Worm (Caenorhabditis elegans): ENCODE data around the gene fbxb-48.
"Not testable (repeated sequence)": the region's sequence is repeated elsewhere in the genome, so short reads cannot be mapped to it uniquely, and the experiment has no call there.

- not testable (repeated sequence) for TF ChIP-seq grh-1 (GFP tag; IDR thresholded peaks at IDR 0.05); ceh-82 (tag; optimal IDR thresholded peaks at IDR 0.05); ztf-4 (tag; optimal IDR thresholded peaks at IDR 0.05); nhr-237 (tag; optimal IDR thresholded peaks at IDR 0.05); nhr-12 (tag; optimal IDR thresholded peaks at IDR 0.05); lsy-2 (tag; optimal IDR thresholded peaks at IDR 0.05); nhr-71 (tag; optimal IDR thresholded peaks at IDR 0.05); unc-62 (GFP tag; optimal IDR thresholded peaks at IDR 0.05); snpc-4 (tag; optimal IDR thresholded peaks at IDR 0.05); tbx-2 (tag; optimal IDR thresholded peaks at IDR 0.05); pqm-1 (tag; optimal IDR thresholded peaks at IDR 0.05); skn-1 (tag; optimal IDR thresholded peaks at IDR 0.05); egl-27 (tag; optimal IDR thresholded peaks at IDR 0.05); unc-130 (tag; optimal IDR thresholded peaks at IDR 0.05)
These were observed 48.4 kb upstream of the fbxb-48 start for ce11 chrII:1767458-1767857.

Data from whole organism, L1 larva.